Fruit fly (Drosophila melanogaster): Measurements from ENCODE around the gene CG8065.

- no peak for TF ChIP-seq EcR (GFP tag; optimal IDR thresholded peaks at IDR 0.05)
- no peak for TF ChIP-seq pan (optimal IDR thresholded peaks at IDR 0.05)
- TF ChIP-seq CG8478 (optimal IDR thresholded peaks at IDR 0.05): no peak
- no peak for TF ChIP-seq usp (GFP tag; optimal IDR thresholded peaks at IDR 0.05)
- TF ChIP-seq psq (optimal IDR thresholded peaks at IDR 0.05): no peak
Measured at dm6 chr3L:10247579-10247978, 32.1 kb downstream of the CG8065 start.
